Worm (Caenorhabditis elegans) whole organism, early embryonic: ENCODE measurements around the gene C53A5.9.

Experiments
- B0310.2 ChIP-seq: sonication (generic microtip); optimal IDR thresholded peaks from 2 replicates; lab custom pipeline; 2016; ENCODE audit warnings: mild to moderate bottlenecking, missing genetic modification characterization, missing compliant biosample characterization
- F13C5.2 ChIP-seq: sonication (generic microtip); optimal IDR thresholded peaks from 2 replicates; lab custom pipeline; 2017; ENCODE audit warnings: mild to moderate bottlenecking, missing genetic modification characterization, inconsistent platforms, missing compliant biosample characterization
- aly-1 ChIP-seq: sonication (generic microtip); optimal IDR thresholded peaks from 2 replicates; lab custom pipeline; 2016; ENCODE audit warnings: missing genetic modification characterization, missing compliant biosample characterization
- ama-1 ChIP-seq: fragments of 150-350 bp; optimal IDR thresholded peaks from 2 replicates; lab custom pipeline; 2014
- ceh-13 ChIP-seq: fragments of 200-800 bp; sonication (Bioruptor generic); optimal IDR thresholded peaks from 2 replicates; lab custom pipeline; 2018; ENCODE audit warnings: mild to moderate bottlenecking, missing genetic modification characterization, missing compliant biosample characterization
- ceh-36 ChIP-seq: sonication (generic microtip); optimal IDR thresholded peaks from 2 replicates; lab custom pipeline; 2016; ENCODE audit warnings: missing genetic modification characterization, inconsistent platforms, missing compliant biosample characterization
- ets-7 ChIP-seq: sonication (generic microtip); optimal IDR thresholded peaks from 2 replicates; lab custom pipeline; 2016; ENCODE audit warnings: missing genotype, missing genetic modification characterization, missing compliant biosample characterization
- flt-1 ChIP-seq: fragments of 200-800 bp; sonication (Bioruptor generic); IDR thresholded peaks from 2 replicates; pipeline ENCODE4 v1.3.6; 2022; ENCODE audit warnings: missing genetic modification characterization, missing compliant biosample characterization
- hmbx-1 ChIP-seq: sonication (generic microtip); optimal IDR thresholded peaks from 2 replicates; lab custom pipeline; 2016; ENCODE audit warnings: mild to moderate bottlenecking, missing genetic modification characterization, missing compliant biosample characterization
- hmg-4 ChIP-seq: fragments of 200-800 bp; sonication (Bioruptor generic); optimal IDR thresholded peaks from 2 replicates; lab custom pipeline; 2018; ENCODE audit warnings: mild to moderate bottlenecking, missing genetic modification characterization, missing compliant biosample characterization
- hnd-1 ChIP-seq: sonication (generic microtip); optimal IDR thresholded peaks from 2 replicates; lab custom pipeline; 2016; ENCODE audit warnings: missing genetic modification characterization, missing compliant biosample characterization
- pes-1 ChIP-seq: fragments of 200-800 bp; sonication (Bioruptor generic); IDR thresholded peaks from 2 replicates; pipeline ENCODE4 v1.3.6; 2022; ENCODE audit warnings: missing genetic modification reagents, missing genetic modification characterization, missing compliant biosample characterization
- scrt-1 ChIP-seq: fragments of 200-800 bp; sonication (Bioruptor generic); IDR thresholded peaks from 2 replicates; pipeline ENCODE4 v1.3.6; 2022; ENCODE audit warnings: missing genetic modification characterization, missing compliant biosample characterization
- sea-1 ChIP-seq: fragments of 200-800 bp; sonication (Bioruptor generic); conservative IDR thresholded peaks from 2 replicates; pipeline ENCODE4 v1.3.6; 2022; ENCODE audit warnings: missing genetic modification characterization, missing compliant biosample characterization
- tbx-11 ChIP-seq: fragments of 200-800 bp; sonication (Bioruptor generic); IDR thresholded peaks from 2 replicates; pipeline ENCODE4 v1.3.6; 2022; ENCODE audit warnings: missing genetic modification characterization, missing compliant biosample characterization
- tbx-37 ChIP-seq: fragments of 200-800 bp; sonication (Bioruptor generic); conservative IDR thresholded peaks from 2 replicates; pipeline ENCODE4 v1.3.6; 2022; ENCODE audit warnings: missing genetic modification reagents, missing genetic modification characterization, missing compliant biosample characterization
- tra-4 ChIP-seq: sonication (generic microtip); optimal IDR thresholded peaks from 2 replicates; lab custom pipeline; 2017; ENCODE audit warnings: missing genetic modification characterization, missing compliant biosample characterization

Gene C53A5.9

ce11 chrV:14594103-14594502 is 35.4 kb upstream of the C53A5.9 start:
- TF ChIP-seq tbx-37 (GFP tag; lab: Robert Waterston, UW) (no peak), aly-1 (tag; lab: Kevin White, UChicago) (no peak), sea-1 (GFP tag; lab: Robert Waterston, UW) (no peak), F13C5.2 (tag; lab: Kevin White, UChicago) (no peak), ama-1 (lab: Kevin White, UChicago) (no peak), B0310.2 (tag; lab: Kevin White, UChicago) (no peak), hmbx-1 (no peak), ets-7 (no peak), pes-1 (GFP tag; lab: Robert Waterston, UW) (no peak), tbx-11 (no peak), scrt-1 (no peak), ceh-13 (GFP tag; lab: Kevin White, UChicago) (no peak), flt-1 (GFP tag; lab: Robert Waterston, UW) (no peak), ceh-36 (tag; lab: Kevin White, UChicago) (no peak), tra-4 (tag; lab: Kevin White, UChicago) (no peak), hmg-4 (GFP tag; lab: Kevin White, UChicago) (no peak), hnd-1 (tag; lab: Kevin White, UChicago) (no peak)

ce11 chrV:14585351-14585750 is 26.7 kb upstream of the C53A5.9 start, which contains the start of gene Y40H4A.2:
TSS of gene Y40H4A.2 (minus strand) at chrV:14585451.
- no peak for TF ChIP-seq aly-1 (tag; lab: Kevin White, UChicago)

- TF ChIP-seq flt-1 (GFP tag; lab: Robert Waterston, UW) (no peak), sea-1 (GFP tag; lab: Robert Waterston, UW) (no peak), ets-7 (no peak), ceh-13 (GFP tag; lab: Kevin White, UChicago) (no peak), B0310.2 (tag; lab: Kevin White, UChicago) (no peak), scrt-1 (no peak), ama-1 (lab: Kevin White, UChicago) (no peak), tra-4 (tag; lab: Kevin White, UChicago) (no peak), F13C5.2 (tag; lab: Kevin White, UChicago) (no peak), tbx-11 (no peak), aly-1 (tag; lab: Kevin White, UChicago) (no peak), hmbx-1 (no peak), ceh-36 (tag; lab: Kevin White, UChicago) (no peak), tbx-37 (GFP tag; lab: Robert Waterston, UW) (no peak), hnd-1 (tag; lab: Kevin White, UChicago) (no peak)
Measured at ce11 chrV:14579619-14580018, 21.0 kb upstream of the C53A5.9 start, which contains the start of gene gar-3. TSS of gene gar-3 (minus strand) at chrV:14579719.

ce11 chrV:14576745-14577373 is 18.2 kb upstream of the C53A5.9 start:
- no peak for TF ChIP-seq scrt-1
- no peak for TF ChIP-seq tra-4 (tag; lab: Kevin White, UChicago)
- TF ChIP-seq tbx-37 (GFP tag; lab: Robert Waterston, UW): no peak
- TF ChIP-seq sea-1 (GFP tag; lab: Robert Waterston, UW): no peak
- no peak for TF ChIP-seq B0310.2 (tag; lab: Kevin White, UChicago)
- TF ChIP-seq F13C5.2 (tag; lab: Kevin White, UChicago): no peak
- no peak for TF ChIP-seq pes-1 (GFP tag; lab: Robert Waterston, UW)
- TF ChIP-seq ets-7: no peak
- TF ChIP-seq hmg-4 (GFP tag; lab: Kevin White, UChicago): no peak
- TF ChIP-seq hnd-1 (tag; lab: Kevin White, UChicago): no peak
- no peak for TF ChIP-seq flt-1 (GFP tag; lab: Robert Waterston, UW)
- TF ChIP-seq tbx-11: no peak
- TF ChIP-seq ama-1 (lab: Kevin White, UChicago): no peak
- no peak for TF ChIP-seq hmbx-1
- TF ChIP-seq ceh-36 (tag; lab: Kevin White, UChicago): no peak
- TF ChIP-seq ceh-13 (GFP tag; lab: Kevin White, UChicago): no peak

ce11 chrV:14562589-14562988 is 3.9 kb upstream of the C53A5.9 start, which contains the start of gene C53A5.11:
TSS of gene C53A5.11 (plus strand) at chrV:14562889.
- no peak for TF ChIP-seq pes-1 (GFP tag; lab: Robert Waterston, UW)
- TF ChIP-seq tbx-11: no peak
- TF ChIP-seq ets-7: no peak
- TF ChIP-seq flt-1 (GFP tag; lab: Robert Waterston, UW): no peak
- no peak for TF ChIP-seq hnd-1 (tag; lab: Kevin White, UChicago)
- no peak for TF ChIP-seq ceh-36 (tag; lab: Kevin White, UChicago)

ce11 chrV:14559312-14559711 is 655 bp upstream of the C53A5.9 start, which contains the start of gene srt-32:
TSS of gene srt-32 (plus strand) at chrV:14559612.
- TF ChIP-seq pes-1 (GFP tag; lab: Robert Waterston, UW): no peak
- no peak for TF ChIP-seq ceh-36 (tag; lab: Kevin White, UChicago)
- no peak for TF ChIP-seq tbx-11
- TF ChIP-seq sea-1 (GFP tag; lab: Robert Waterston, UW): no peak
- no peak for TF ChIP-seq tbx-37 (GFP tag; lab: Robert Waterston, UW)
- TF ChIP-seq aly-1 (tag; lab: Kevin White, UChicago): no peak
- no peak for TF ChIP-seq B0310.2 (tag; lab: Kevin White, UChicago)
- TF ChIP-seq hnd-1 (tag; lab: Kevin White, UChicago): no peak
- TF ChIP-seq ama-1 (lab: Kevin White, UChicago): no peak
- no peak for TF ChIP-seq tra-4 (tag; lab: Kevin White, UChicago)
- no peak for TF ChIP-seq ets-7
- TF ChIP-seq scrt-1: no peak
- no peak for TF ChIP-seq hmbx-1
- TF ChIP-seq flt-1 (GFP tag; lab: Robert Waterston, UW): no peak
- no peak for TF ChIP-seq ceh-13 (GFP tag; lab: Kevin White, UChicago)
- TF ChIP-seq F13C5.2 (tag; lab: Kevin White, UChicago): no peak
- no peak for TF ChIP-seq hmg-4 (GFP tag; lab: Kevin White, UChicago)

ce11 chrV:14556187-14556586 is 2.5 kb downstream of the C53A5.9 start, which contains the start of gene srg-47:
TSS of gene srg-47 (minus strand) at chrV:14556287.
- TF ChIP-seq tbx-11 (no peak), ceh-13 (GFP tag; lab: Kevin White, UChicago) (no peak)
